Fruit fly (Drosophila melanogaster) whole organism, embryonic: ENCODE data around the gene RluA-1.
A peak's percentile ranks its signal among the peaks of the same experiment; 100 is the strongest.

Experiments used
- Atf3 ChIP-seq: fragments of 200-800 bp; sonication (Bioruptor generic); optimal IDR thresholded peaks from 3 replicates; lab custom pipeline; 2016; ENCODE audit warnings: missing biosample characterization, missing genetic modification characterization
- C15 ChIP-seq: fragments of 200-800 bp; sonication (Bioruptor generic); IDR thresholded peaks from 3 replicates; pipeline ENCODE4 v1.3.6; 2022; ENCODE audit warnings: missing biosample characterization, missing genetic modification characterization
- CG10462 ChIP-seq: fragments of 200-800 bp; sonication (Bioruptor generic); optimal IDR thresholded peaks from 2 replicates; lab custom pipeline; 2016; ENCODE audit warnings: missing biosample characterization, missing genetic modification characterization
- CG11247 ChIP-seq: fragments of 200-800 bp; sonication (Bioruptor generic); IDR thresholded peaks from 2 replicates; pipeline ENCODE4 v1.3.6; 2022; ENCODE audit warnings: missing biosample characterization, missing genetic modification characterization
- CG12942 ChIP-seq: fragments of 200-800 bp; sonication (Bioruptor generic); optimal IDR thresholded peaks from 3 replicates; lab custom pipeline; 2016; ENCODE audit warnings: missing biosample characterization, missing genetic modification characterization
- CG14050 ChIP-seq: fragments of 200-800 bp; sonication (Bioruptor generic); IDR thresholded peaks from 3 replicates; pipeline ENCODE4 v1.3.6; 2022; ENCODE audit warnings: missing biosample characterization, missing genetic modification characterization
- CG14860 ChIP-seq: fragments of 200-800 bp; sonication (Bioruptor generic); IDR thresholded peaks from 3 replicates; pipeline ENCODE4 v1.3.6; 2022; ENCODE audit warnings: missing biosample characterization, missing genetic modification characterization; ENCODE audit not compliant: partially characterized antibody
- CG15011 ChIP-seq: fragments of 200-800 bp; sonication (Bioruptor generic); optimal IDR thresholded peaks from 3 replicates; lab custom pipeline; 2018; ENCODE audit warnings: missing biosample characterization, mild to moderate bottlenecking, missing genetic modification characterization
- CG15269 ChIP-seq: fragments of 200-800 bp; sonication (Bioruptor generic); optimal IDR thresholded peaks from 2 replicates; lab custom pipeline; 2018; ENCODE audit warnings: missing biosample characterization, mild to moderate bottlenecking, missing genetic modification characterization, moderate library complexity
- CG1529 ChIP-seq: fragments of 200-800 bp; sonication (Bioruptor generic); optimal IDR thresholded peaks from 3 replicates; lab custom pipeline; 2018; ENCODE audit warnings: missing biosample characterization, missing genetic modification characterization
- CG17612 ChIP-seq: fragments of 200-800 bp; sonication (Bioruptor generic); IDR thresholded peaks from 2 replicates; pipeline ENCODE4 v1.3.6; 2022; ENCODE audit warnings: missing biosample characterization, missing genetic modification characterization
- CG1792 ChIP-seq: fragments of 200-800 bp; sonication (Bioruptor generic); optimal IDR thresholded peaks from 2 replicates; lab custom pipeline; 2016; ENCODE audit warnings: missing biosample characterization, missing genetic modification characterization
- CG2712 ChIP-seq: fragments of 200-800 bp; optimal IDR thresholded peaks from 3 replicates; lab custom pipeline; 2019; ENCODE audit warnings: missing biosample characterization, mild to moderate bottlenecking, missing genetic modification characterization, moderate library complexity
- CG31365 ChIP-seq: fragments of 200-800 bp; sonication (Bioruptor generic); optimal IDR thresholded peaks from 2 replicates; lab custom pipeline; 2018; ENCODE audit warnings: missing biosample characterization, mild to moderate bottlenecking, missing genetic modification characterization
- CG33557 ChIP-seq: fragments of 200-800 bp; sonication (Bioruptor generic); optimal IDR thresholded peaks from 2 replicates; lab custom pipeline; 2019; ENCODE audit warnings: missing biosample characterization, mild to moderate bottlenecking, missing genetic modification characterization, moderate library complexity
- CG3847 ChIP-seq: fragments of 200-800 bp; sonication (Bioruptor generic); IDR thresholded peaks from 2 replicates; pipeline ENCODE4 v1.3.6; 2022; ENCODE audit warnings: missing biosample characterization, missing genetic modification characterization
- CG4617 ChIP-seq: fragments of 200-800 bp; sonication (Bioruptor generic); optimal IDR thresholded peaks from 3 replicates; lab custom pipeline; 2016; ENCODE audit warnings: missing biosample characterization, missing genetic modification characterization, borderline replicate concordance
- CG4854 ChIP-seq: fragments of 200-800 bp; sonication (Bioruptor generic); optimal IDR thresholded peaks from 2 replicates; lab custom pipeline; 2016; ENCODE audit warnings: missing biosample characterization, missing genetic modification characterization, inconsistent platforms
- CG5180 ChIP-seq: fragments of 200-800 bp; sonication (Bioruptor generic); optimal IDR thresholded peaks from 3 replicates; lab custom pipeline; 2017; ENCODE audit warnings: missing biosample characterization, missing genetic modification characterization, mild to moderate bottlenecking, moderate library complexity, missing genetic modification reagents
- CG7786 ChIP-seq: fragments of 200-800 bp; sonication (Bioruptor generic); optimal IDR thresholded peaks from 2 replicates; lab custom pipeline; 2016; ENCODE audit warnings: missing biosample characterization, missing genetic modification characterization
- Chrac-16 ChIP-seq: fragments of 200-800 bp; sonication (Bioruptor generic); optimal IDR thresholded peaks from 3 replicates; lab custom pipeline; 2016; ENCODE audit warnings: missing biosample characterization, missing genetic modification characterization
- CkIIα-i1 ChIP-seq: fragments of 200-800 bp; sonication (Bioruptor generic); IDR thresholded peaks from 2 replicates; pipeline ENCODE4 v1.3.6; 2022; ENCODE audit warnings: missing biosample characterization, missing genetic modification characterization
- CoRest ChIP-seq: fragments of 200-800 bp; sonication (Bioruptor generic); optimal IDR thresholded peaks from 3 replicates; lab custom pipeline; 2018; ENCODE audit warnings: missing biosample characterization, mild to moderate bottlenecking, missing genetic modification characterization, moderate library complexity
- Dbx ChIP-seq: fragments of 200-800 bp; sonication (Bioruptor generic); IDR thresholded peaks from 3 replicates; pipeline ENCODE4 v1.3.6; 2022; ENCODE audit warnings: missing biosample characterization, missing genetic modification characterization
- Dll ChIP-seq: fragments of 200-800 bp; sonication (Bioruptor generic); IDR thresholded peaks from 4 replicates; pipeline ENCODE4 v1.3.6; 2022; ENCODE audit warnings: missing biosample characterization, missing genetic modification characterization; ENCODE audit not compliant: partially characterized antibody
- Doc2 ChIP-seq: fragments of 200-800 bp; sonication (Bioruptor generic); IDR thresholded peaks from 2 replicates; pipeline ENCODE4 v1.3.6; 2022; ENCODE audit warnings: missing biosample characterization, missing genetic modification characterization
- E2f2 ChIP-seq: fragments of 200-800 bp; sonication (Bioruptor generic); IDR thresholded peaks from 2 replicates; pipeline ENCODE4 v1.3.6; 2022; ENCODE audit warnings: missing biosample characterization, missing genetic modification characterization
- Ets65A ChIP-seq: fragments of 200-800 bp; sonication (Bioruptor generic); peaks from one replicate; lab custom pipeline; 2016; ENCODE audit warnings: missing biosample characterization, missing genetic modification characterization
- Fer3 ChIP-seq: fragments of 200-800 bp; sonication (Bioruptor generic); optimal IDR thresholded peaks from 2 replicates; lab custom pipeline; 2018; ENCODE audit warnings: missing biosample characterization, mild to moderate bottlenecking, missing genetic modification characterization, moderate library complexity
- HmgZ ChIP-seq: fragments of 200-800 bp; sonication (Bioruptor generic); optimal IDR thresholded peaks from 2 replicates; lab custom pipeline; 2018; ENCODE audit warnings: missing biosample characterization, mild to moderate bottlenecking, missing genetic modification characterization
- Hmx ChIP-seq: fragments of 200-800 bp; sonication (Bioruptor generic); optimal IDR thresholded peaks from 2 replicates; lab custom pipeline; 2016; ENCODE audit warnings: missing biosample characterization, missing genetic modification characterization
- Hr39 ChIP-seq: fragments of >200 bp; optimal IDR thresholded peaks from 2 replicates; lab custom pipeline; 2017
- Kr ChIP-seq: fragments of 200-800 bp; sonication (Bioruptor generic); optimal IDR thresholded peaks from 2 replicates; lab custom pipeline; 2017; ENCODE audit warnings: missing biosample characterization, mild to moderate bottlenecking, missing genetic modification characterization
- NfI ChIP-seq: fragments of 200-800 bp; sonication (Bioruptor generic); optimal IDR thresholded peaks from 3 replicates; lab custom pipeline; 2018; ENCODE audit warnings: missing biosample characterization, mild to moderate bottlenecking, missing genetic modification characterization, moderate library complexity
- Side ChIP-seq: fragments of 200-800 bp; sonication (Bioruptor generic); optimal IDR thresholded peaks from 2 replicates; lab custom pipeline; 2016; ENCODE audit warnings: missing biosample characterization, missing genetic modification characterization
- Spps ChIP-seq: fragments of 200-800 bp; sonication (Bioruptor generic); optimal IDR thresholded peaks from 2 replicates; lab custom pipeline; 2018; ENCODE audit warnings: missing biosample characterization, mild to moderate bottlenecking, missing genetic modification characterization
- Sry-δ ChIP-seq: fragments of 200-800 bp; sonication (Bioruptor generic); optimal IDR thresholded peaks from 2 replicates; lab custom pipeline; 2016; ENCODE audit warnings: missing biosample characterization, missing genetic modification characterization
- Ssrp ChIP-seq: fragments of 200-800 bp; sonication (Bioruptor generic); optimal IDR thresholded peaks from 2 replicates; lab custom pipeline; 2018; ENCODE audit warnings: missing biosample characterization, mild to moderate bottlenecking, missing genetic modification characterization, moderate library complexity
- cad ChIP-seq: fragments of >200 bp; optimal IDR thresholded peaks from 2 replicates; lab custom pipeline; 2017; ENCODE audit warnings: missing biosample characterization, missing genetic modification characterization
- chinmo ChIP-seq: fragments of 200-800 bp; sonication (Bioruptor generic); IDR thresholded peaks from 4 replicates; pipeline ENCODE4 v1.3.6; 2022; ENCODE audit warnings: missing biosample characterization, missing genetic modification characterization; ENCODE audit not compliant: partially characterized antibody
- dati ChIP-seq: fragments of 200-800 bp; sonication (Bioruptor generic); IDR thresholded peaks from 2 replicates; pipeline ENCODE4 v1.3.6; 2022; ENCODE audit warnings: missing biosample characterization, missing genetic modification characterization
- fd96Cb ChIP-seq: fragments of 200-800 bp; sonication (Bioruptor generic); optimal IDR thresholded peaks from 2 replicates; lab custom pipeline; 2018; ENCODE audit warnings: missing biosample characterization, mild to moderate bottlenecking, missing genetic modification characterization, moderate library complexity
- insv ChIP-seq, 2 experiments: fragments of 200-800 bp; sonication (Bioruptor generic); optimal IDR thresholded peaks; 3 replicates each; lab custom pipeline; 2016 to 2018; ENCODE audit warnings: missing biosample characterization in 2 of 2, missing genetic modification characterization in 2 of 2
- lbe ChIP-seq: fragments of 200-800 bp; sonication (Bioruptor generic); optimal IDR thresholded peaks from 2 replicates; lab custom pipeline; 2016; ENCODE audit warnings: missing biosample characterization, mild to moderate bottlenecking, missing genetic modification characterization
- lilli ChIP-seq: fragments of 200-800 bp; sonication (Bioruptor generic); optimal IDR thresholded peaks from 3 replicates; lab custom pipeline; 2016; ENCODE audit warnings: missing biosample characterization, missing genetic modification characterization
- ro ChIP-seq: fragments of 200-800 bp; sonication (Bioruptor generic); IDR thresholded peaks from 2 replicates; pipeline ENCODE4 v1.3.6; 2022; ENCODE audit warnings: missing biosample characterization, missing genetic modification characterization
- sim ChIP-seq: fragments of 200-800 bp; sonication (Bioruptor generic); IDR thresholded peaks from 2 replicates; pipeline ENCODE4 v1.3.6; 2022; ENCODE audit warnings: missing biosample characterization, missing genetic modification characterization
- tll ChIP-seq, 2 experiments: fragments of 200-800 bp in 1 of 2; fragments of >200 bp in 1 of 2; sonication (Bioruptor generic) in 1 of 2; optimal IDR thresholded peaks; 2 replicates each; lab custom pipeline; 2017 to 2019; ENCODE audit warnings: missing biosample characterization in 2 of 2, missing genetic modification characterization in 2 of 2, mild to moderate bottlenecking in 1 of 2, moderate library complexity in 1 of 2
- wor ChIP-seq: fragments of 200-800 bp; sonication (Bioruptor generic); IDR thresholded peaks from 2 replicates; pipeline ENCODE4 v1.3.6; 2022; ENCODE audit warnings: missing biosample characterization, missing genetic modification characterization
- zen ChIP-seq: fragments of 200-800 bp; sonication (Bioruptor generic); optimal IDR thresholded peaks from 3 replicates; lab custom pipeline; 2018; ENCODE audit warnings: missing biosample characterization, mild to moderate bottlenecking, missing genetic modification characterization, moderate library complexity
- zf30C ChIP-seq: fragments of 200-800 bp; sonication (Bioruptor generic); optimal IDR thresholded peaks from 3 replicates; lab custom pipeline; 2018; ENCODE audit warnings: missing biosample characterization, mild to moderate bottlenecking, missing genetic modification characterization

RluA-1 gene

dm6 chr2L:10506557-10507252 is 32.6 kb upstream of the RluA-1 start, which contains the start of the genes Myo31DF and CG6094 (continued):
- TF ChIP-seq chinmo = peak; percentile 80
- peak; percentile 67 for TF ChIP-seq CoRest (tag; lab: Kevin White, UChicago)
- TF ChIP-seq zen = peak; percentile 62
- peak; percentile 68 for TF ChIP-seq Sry-δ
- no peak for TF ChIP-seq cad
- no peak for TF ChIP-seq ro
- TF ChIP-seq Fer3 = peak; percentile 15
- no peak for TF ChIP-seq CG17612 (GFP tag; lab: Robert Waterston, UW)
- peak; percentile 41 for TF ChIP-seq CG2712 (tag; lab: Kevin White, UChicago)
- no peak for TF ChIP-seq C15 (GFP tag; lab: Robert Waterston, UW)
- no peak for TF ChIP-seq CG33557 (GFP tag; lab: Kevin White, UChicago)
- no peak for TF ChIP-seq Hmx (GFP tag; lab: Kevin White, UChicago)
- TF ChIP-seq Dll = no peak
- no peak for TF ChIP-seq CG4854 (GFP tag; lab: Kevin White, UChicago)
- no peak for TF ChIP-seq fd96Cb (tag; lab: Kevin White, UChicago)
- peak; percentile 97 for TF ChIP-seq E2f2 (GFP tag; lab: Robert Waterston, UW)
- TF ChIP-seq CG1529 (GFP tag; lab: Kevin White, UChicago) = no peak
- TF ChIP-seq CkIIα-i1 (GFP tag; lab: Robert Waterston, UW) = no peak
- peak; percentile 27 for TF ChIP-seq NfI (GFP tag; lab: Kevin White, UChicago)
- no peak for TF ChIP-seq dati (GFP tag; lab: Robert Waterston, UW)
- TF ChIP-seq CG11247 (GFP tag; lab: Robert Waterston, UW) = no peak
- no peak for TF ChIP-seq Hr39
- no peak for TF ChIP-seq Kr (GFP tag; lab: Kevin White, UChicago)
- no peak for TF ChIP-seq Ssrp (tag; lab: Kevin White, UChicago)
- TF ChIP-seq CG15269 = no peak
- TF ChIP-seq Spps (tag; lab: Kevin White, UChicago) = no peak
- TF ChIP-seq CG14860 (GFP tag; lab: Robert Waterston, UW) = no peak
- peak in 1 of 2 experiments; percentile 90 for TF ChIP-seq insv (GFP tag; optimal IDR thresholded peaks at IDR 0.05; lab: Kevin White, UChicago)
- TF ChIP-seq CG14050 (GFP tag; lab: Robert Waterston, UW) = no peak
- TF ChIP-seq CG12942 (GFP tag; lab: Kevin White, UChicago) = peak; percentile 6
- no peak for TF ChIP-seq Doc2 (GFP tag; lab: Robert Waterston, UW)
- no peak for TF ChIP-seq Atf3 (GFP tag; lab: Kevin White, UChicago)
- TF ChIP-seq CG10462 (GFP tag; lab: Kevin White, UChicago) = no peak
- TF ChIP-seq Chrac-16 (GFP tag; lab: Kevin White, UChicago) = no peak
- TF ChIP-seq CG5180 (GFP tag; lab: Kevin White, UChicago) = peak; percentile 90
- TF ChIP-seq lilli (GFP tag; lab: Kevin White, UChicago) = peak; percentile 51
- no peak for TF ChIP-seq wor (GFP tag; lab: Robert Waterston, UW)
- peak; percentile 80; the same call in 2 of the 3 replicates for TF ChIP-seq Dbx (GFP tag; lab: Robert Waterston, UW)
- TF ChIP-seq HmgZ = peak; percentile 81
- no peak for TF ChIP-seq lbe (GFP tag; lab: Kevin White, UChicago)
- TF ChIP-seq Ets65A (GFP tag; lab: Kevin White, UChicago) = peak; percentile 85
- peak; percentile 38 for TF ChIP-seq CG7786 (GFP tag; lab: Kevin White, UChicago)
- no peak for TF ChIP-seq zf30C
- TF ChIP-seq CG3847 = peak; percentile 59
- peak; percentile 51 for TF ChIP-seq Side (GFP tag; lab: Kevin White, UChicago)
- TF ChIP-seq sim (GFP tag; lab: Robert Waterston, UW) = no peak
- TF ChIP-seq tll (GFP tag; optimal IDR thresholded peaks at IDR 0.05; lab: Kevin White, UChicago) = peak; percentile 40 to 44
- no peak for TF ChIP-seq CG15011
- TF ChIP-seq CG4617 (GFP tag; lab: Kevin White, UChicago) = peak; percentile 7
- TF ChIP-seq CG31365 (tag; lab: Kevin White, UChicago) = no peak
- no peak for TF ChIP-seq CG1792
